Worm (Caenorhabditis elegans) whole organism, L4 larva: Measurements from ENCODE around the gene ZK6.8.

Experiments used
- F10B5.3 ChIP-seq: sonication (generic microtip); optimal IDR thresholded peaks from 2 replicates; lab custom pipeline; 2016; ENCODE audit warnings: mild to moderate bottlenecking, missing genetic modification characterization, missing compliant biosample characterization
- F44E2.7 ChIP-seq: fragments of 200-800 bp; sonication (Bioruptor generic); IDR thresholded peaks from 2 replicates; pipeline ENCODE4 v2.1.2; 2022; ENCODE audit warnings: missing genetic modification characterization, missing compliant biosample characterization
- F49E8.2 ChIP-seq: sonication (generic microtip); optimal IDR thresholded peaks from 2 replicates; lab custom pipeline; 2016; ENCODE audit warnings: missing compliant biosample characterization, mild to moderate bottlenecking, missing genetic modification characterization, borderline replicate concordance
- T26A8.4 ChIP-seq: fragments of 200-800 bp; sonication (Bioruptor generic); IDR thresholded peaks from 2 replicates; pipeline ENCODE4 v1.3.6; 2022; ENCODE audit warnings: missing genetic modification characterization, missing compliant biosample characterization
- Y48G9A.11 ChIP-seq: fragments of 200-800 bp; sonication (Bioruptor generic); IDR thresholded peaks from 2 replicates; pipeline ENCODE4 v1.3.6; 2022; ENCODE audit warnings: missing genetic modification reagents, missing genetic modification characterization, missing compliant biosample characterization
- Y5F2A.4 ChIP-seq: fragments of 200-800 bp; sonication (Bioruptor generic); optimal IDR thresholded peaks from 2 replicates; lab custom pipeline; 2018; ENCODE audit warnings: mild to moderate bottlenecking, missing genetic modification characterization, missing compliant biosample characterization
- ZK337.2 ChIP-seq: fragments of 200-800 bp; sonication (Bioruptor generic); IDR thresholded peaks from 2 replicates; pipeline ENCODE4 v1.3.6; 2022; ENCODE audit warnings: missing genetic modification reagents, missing genetic modification characterization, missing compliant biosample characterization
- aha-1 ChIP-seq: fragments of 150-350 bp; peaks from one replicate; lab custom pipeline; 2014; ENCODE audit warnings: missing biosample characterization, missing genetic modification characterization
- ceh-20 ChIP-seq: fragments of 200-800 bp; sonication (Bioruptor generic); IDR thresholded peaks from 2 replicates; pipeline ENCODE4 v1.3.6; 2022; ENCODE audit warnings: missing genetic modification reagents, missing genetic modification characterization, missing compliant biosample characterization
- ceh-62 ChIP-seq: sonication (generic microtip); optimal IDR thresholded peaks from 2 replicates; lab custom pipeline; 2017; ENCODE audit warnings: missing biosample characterization, missing genetic modification characterization
- ces-1 ChIP-seq: fragments of 150-350 bp; sonication (generic microtip); optimal IDR thresholded peaks from 4 replicates; lab custom pipeline; 2014; ENCODE audit warnings: missing biosample characterization, missing genetic modification reagents, missing genetic modification characterization
- cey-2 ChIP-seq: sonication (generic microtip); optimal IDR thresholded peaks from 3 replicates; lab custom pipeline; 2017; ENCODE audit warnings: missing genetic modification characterization, mild to moderate bottlenecking, missing compliant biosample characterization, antibody characterized with exemption, borderline replicate concordance; ENCODE audit not compliant: insufficient read depth
- ctbp-1 ChIP-seq: fragments of 200-800 bp; sonication (Bioruptor generic); IDR thresholded peaks from 2 replicates; pipeline ENCODE4 v1.3.6; 2022; ENCODE audit warnings: missing genetic modification reagents, missing genetic modification characterization, missing compliant biosample characterization
- daf-16 ChIP-seq, 3 experiments: sonication (generic microtip); optimal IDR thresholded peaks; 2 replicates each; lab custom pipeline; 2016 to 2017; ENCODE audit warnings: missing genetic modification characterization in 3 of 3, missing genetic modification reagents in 3 of 3, mild to moderate bottlenecking in 2 of 3, missing compliant biosample characterization in 2 of 3, missing biosample characterization in 1 of 3, moderate library complexity in 1 of 3
- dmd-6 ChIP-seq: fragments of 200-800 bp; sonication (Bioruptor generic); IDR thresholded peaks from 2 replicates; pipeline ENCODE4 v1.3.6; 2022; ENCODE audit warnings: missing genetic modification reagents, missing genetic modification characterization, missing compliant biosample characterization
- dmd-9 ChIP-seq: fragments of 200-800 bp; sonication (Bioruptor generic); IDR thresholded peaks from 2 replicates; pipeline ENCODE4 v1.3.6; 2022; ENCODE audit warnings: missing genetic modification reagents, missing genetic modification characterization, missing compliant biosample characterization
- fkh-10 ChIP-seq: fragments of 150-350 bp; optimal IDR thresholded peaks from 2 replicates; lab custom pipeline; 2014; ENCODE audit warnings: missing biosample characterization, missing genetic modification reagents, missing genetic modification characterization
- gei-8 ChIP-seq: fragments of 200-800 bp; sonication (Bioruptor generic); optimal IDR thresholded peaks from 2 replicates; lab custom pipeline; 2018; ENCODE audit warnings: mild to moderate bottlenecking, missing genetic modification characterization, missing compliant biosample characterization
- hlh-11 ChIP-seq: fragments of 200-800 bp; sonication (Bioruptor generic); optimal IDR thresholded peaks from 2 replicates; lab custom pipeline; 2018; ENCODE audit warnings: mild to moderate bottlenecking, missing genetic modification characterization, missing compliant biosample characterization
- lin-1 ChIP-seq: fragments of 200-800 bp; sonication (Bioruptor generic); IDR thresholded peaks from 2 replicates; pipeline ENCODE4 v1.3.6; 2022; ENCODE audit warnings: missing genetic modification reagents, missing genetic modification characterization, missing compliant biosample characterization
- lsy-2 ChIP-seq, 2 experiments: fragments of 150-350 bp in 1 of 2; sonication (generic microtip) in 1 of 2; optimal IDR thresholded peaks; 2 replicates each; lab custom pipeline; 2014 to 2017; ENCODE audit warnings: missing biosample characterization in 2 of 2, missing genetic modification characterization in 2 of 2
- madf-9 ChIP-seq: fragments of 200-800 bp; sonication (Bioruptor generic); conservative IDR thresholded peaks from 2 replicates; pipeline ENCODE4 v1.3.6; 2022; ENCODE audit warnings: missing genetic modification reagents, missing genetic modification characterization, missing compliant biosample characterization
- mdt-29 ChIP-seq: fragments of 200-800 bp; sonication (Bioruptor generic); IDR thresholded peaks from 2 replicates; pipeline ENCODE4 v1.3.6; 2022; ENCODE audit warnings: missing genetic modification reagents, missing genetic modification characterization, missing compliant biosample characterization
- mes-2 ChIP-seq: sonication (generic microtip); optimal IDR thresholded peaks from 2 replicates; lab custom pipeline; 2016; ENCODE audit warnings: missing genotype, mild to moderate bottlenecking, missing genetic modification characterization, missing compliant biosample characterization; ENCODE audit not compliant: poor library complexity, severe bottlenecking
- mxl-2 ChIP-seq: fragments of 200-800 bp; sonication (Bioruptor generic); conservative IDR thresholded peaks from 2 replicates; pipeline ENCODE4 v1.3.6; 2022; ENCODE audit warnings: missing genetic modification reagents, missing genetic modification characterization, missing compliant biosample characterization
- mxl-3 ChIP-seq: fragments of 200-800 bp; sonication (Bioruptor generic); optimal IDR thresholded peaks from 2 replicates; lab custom pipeline; 2018; ENCODE audit warnings: mild to moderate bottlenecking, missing genetic modification characterization, missing compliant biosample characterization
- nhr-102 ChIP-seq: sonication (generic microtip); optimal IDR thresholded peaks from 2 replicates; lab custom pipeline; 2016; ENCODE audit warnings: mild to moderate bottlenecking, missing genetic modification characterization, moderate library complexity, missing compliant biosample characterization
- nhr-237 ChIP-seq: sonication (generic microtip); optimal IDR thresholded peaks from 2 replicates; lab custom pipeline; 2017; ENCODE audit warnings: missing biosample characterization, missing genetic modification characterization
- nhr-25 ChIP-seq: sonication (generic microtip); optimal IDR thresholded peaks from 2 replicates; lab custom pipeline; 2017; ENCODE audit warnings: missing genetic modification characterization, mild to moderate bottlenecking, missing compliant biosample characterization, antibody characterized with exemption, moderate library complexity, borderline replicate concordance; ENCODE audit not compliant: insufficient read depth
- nhr-28 ChIP-seq: fragments of 150-350 bp; optimal IDR thresholded peaks from 2 replicates; lab custom pipeline; 2014; ENCODE audit warnings: missing biosample characterization, missing genetic modification characterization
- nhr-41 ChIP-seq: fragments of 200-800 bp; sonication (Bioruptor generic); IDR thresholded peaks from 2 replicates; pipeline ENCODE4 v1.3.6; 2022; ENCODE audit warnings: missing genetic modification reagents, missing genetic modification characterization, missing compliant biosample characterization
- nhr-48 ChIP-seq: sonication (generic microtip); optimal IDR thresholded peaks from 2 replicates; lab custom pipeline; 2016; ENCODE audit warnings: mild to moderate bottlenecking, missing genetic modification characterization, missing compliant biosample characterization
- nhr-76 ChIP-seq: fragments of 150-350 bp; optimal IDR thresholded peaks from 2 replicates; lab custom pipeline; 2014; ENCODE audit warnings: missing biosample characterization, missing genetic modification characterization
- nhr-77 ChIP-seq: fragments of 150-350 bp; optimal IDR thresholded peaks from 2 replicates; lab custom pipeline; 2014; ENCODE audit warnings: missing biosample characterization, missing genetic modification characterization
- php-3 ChIP-seq: fragments of 200-800 bp; sonication (Bioruptor generic); IDR thresholded peaks from 2 replicates; pipeline ENCODE4 v1.3.6; 2022; ENCODE audit warnings: missing genetic modification reagents, missing genetic modification characterization, missing compliant biosample characterization
- pqm-1 ChIP-seq: sonication (generic microtip); optimal IDR thresholded peaks from 2 replicates; lab custom pipeline; 2017; ENCODE audit warnings: missing biosample characterization, missing genetic modification characterization
- set-16 ChIP-seq: fragments of 200-800 bp; sonication (Bioruptor generic); IDR thresholded peaks from 2 replicates; pipeline ENCODE4 v1.3.6; 2022; ENCODE audit warnings: missing genetic modification reagents, missing genetic modification characterization, missing compliant biosample characterization
- snpc-1.2 ChIP-seq: fragments of 200-800 bp; sonication (Bioruptor generic); IDR thresholded peaks from 2 replicates; pipeline ENCODE4 v1.3.6; 2022; ENCODE audit warnings: missing genetic modification reagents, missing genetic modification characterization, missing compliant biosample characterization
- ztf-11 ChIP-seq: fragments of 150-350 bp; optimal IDR thresholded peaks from 2 replicates; lab custom pipeline; 2014; ENCODE audit warnings: missing biosample characterization, missing genetic modification characterization

ZK6.8 gene

DNA sequence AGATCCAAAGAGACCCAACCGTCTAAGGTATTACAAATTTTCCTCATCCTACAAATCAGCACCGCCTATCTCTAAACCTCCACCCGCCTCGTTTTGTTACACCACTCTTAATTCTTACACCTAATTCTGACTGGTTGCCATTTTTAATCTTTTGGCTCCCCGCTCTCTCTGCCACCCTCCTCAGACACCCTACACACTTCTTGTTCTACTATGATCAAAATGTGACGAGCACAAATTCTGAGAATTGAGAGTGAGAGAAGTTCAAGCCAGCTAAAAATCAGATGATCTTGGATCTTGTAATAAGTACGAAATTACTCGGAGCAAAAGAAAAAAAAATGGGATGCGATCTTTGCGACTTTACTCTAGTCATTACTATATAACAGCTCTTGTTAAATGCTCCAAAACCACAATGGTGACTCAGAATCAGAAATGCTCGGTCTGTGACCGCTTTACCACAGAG is 22.5 kb downstream of the ZK6.8 start, which contains the start of gene nhr-252 (continued):
- no peak for TF ChIP-seq lsy-2 (tag; optimal IDR thresholded peaks at IDR 0.05; lab: Kevin White, UChicago)

- peak; percentile 95 for TF ChIP-seq aha-1
- TF ChIP-seq ztf-11 (tag; lab: Kevin White, UChicago): no peak
These were observed 31.1 kb downstream of the ZK6.8 start for ce11 chrV:412820-413219.

DNA sequence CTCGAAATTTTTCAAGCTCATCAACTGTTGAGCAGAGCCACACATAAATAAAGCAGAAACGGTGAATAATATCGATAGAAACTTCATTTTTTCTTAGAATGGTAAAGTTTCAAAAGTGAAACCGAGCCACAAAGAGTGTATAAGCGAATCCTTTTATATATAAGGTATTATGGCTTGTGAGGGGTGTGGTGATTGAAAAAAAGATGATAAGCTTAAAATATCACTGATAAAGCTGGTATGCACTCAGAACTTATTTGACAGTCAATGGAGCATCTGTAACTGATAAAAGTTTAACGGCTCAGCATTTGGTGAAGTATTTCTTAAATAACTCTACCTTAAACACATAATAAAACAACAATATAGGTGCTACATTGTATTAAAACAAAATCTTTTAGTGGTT is 32.9 kb downstream of the ZK6.8 start, which contains the start of gene dod-19:
Gene dod-19 (minus strand): TSS at position 130 of the 400 bp plus-strand sequence.
- TF ChIP-seq fkh-10 (GFP tag; lab: Kevin White, UChicago) (no peak), ctbp-1 (GFP tag; lab: Robert Waterston, UW) (no peak), ceh-20 (GFP tag; lab: Robert Waterston, UW) (no peak), ceh-62 (no peak), ZK337.2 (GFP tag; lab: Robert Waterston, UW) (no peak), pqm-1 (peak; percentile 79), set-16 (no peak), F49E8.2 (tag; lab: Kevin White, UChicago) (no peak), mes-2 (tag; lab: Kevin White, UChicago) (no peak), dmd-6 (peak; percentile 57), nhr-25 (tag; lab: Kevin White, UChicago) (no peak), T26A8.4 (GFP tag; lab: Robert Waterston, UW) (no peak), php-3 (no peak), ztf-11 (tag; lab: Kevin White, UChicago) (no peak), cey-2 (tag; lab: Kevin White, UChicago) (no peak), F44E2.7 (GFP tag; lab: Robert Waterston, UW) (no peak), snpc-1.2 (GFP tag; lab: Robert Waterston, UW) (no peak), mdt-29 (GFP tag; lab: Robert Waterston, UW) (no peak)

ce11 chrV:415072-415471 is 33.4 kb downstream of the ZK6.8 start:
- TF ChIP-seq Y48G9A.11 (GFP tag; lab: Robert Waterston, UW) (no peak), dmd-6 (peak; percentile 55; the same call in 1 of the 2 replicates), mxl-3 (GFP tag; lab: Kevin White, UChicago) (no peak), aha-1 (no peak), nhr-77 (tag; lab: Kevin White, UChicago) (peak; percentile 54), pqm-1 (peak; percentile 80), daf-16 (GFP tag; optimal IDR thresholded peaks at IDR 0.05; lab: Kevin White, UChicago) (no peak), daf-16 (tag; optimal IDR thresholded peaks at IDR 0.05; lab: Kevin White, UChicago) (peak; percentile 47), php-3 (peak; percentile 61), nhr-28 (tag; lab: Kevin White, UChicago) (peak; percentile 60)

- TF ChIP-seq Y48G9A.11 (GFP tag; lab: Robert Waterston, UW) (no peak), Y5F2A.4 (no peak), ces-1 (GFP tag; lab: Kevin White, UChicago) (no peak), nhr-76 (tag; lab: Kevin White, UChicago) (no peak), ZK337.2 (GFP tag; lab: Robert Waterston, UW) (no peak), gei-8 (no peak), ctbp-1 (GFP tag; lab: Robert Waterston, UW) (no peak), mxl-2 (GFP tag; lab: Robert Waterston, UW) (0 out of 2 replicates have a peak, but pooled peaks have one; percentile 51), nhr-41 (GFP tag; lab: Robert Waterston, UW) (no peak), lin-1 (no peak), madf-9 (GFP tag; lab: Robert Waterston, UW) (no peak), F10B5.3 (no peak), pqm-1 (peak; percentile 17), dmd-6 (peak; percentile 90), hlh-11 (tag; lab: Kevin White, UChicago) (peak; percentile 46), dmd-9 (GFP tag; lab: Robert Waterston, UW) (no peak), nhr-102 (no peak), nhr-237 (tag; lab: Kevin White, UChicago) (no peak), nhr-48 (tag; lab: Kevin White, UChicago) (peak; percentile 38), daf-16 (GFP tag; optimal IDR thresholded peaks at IDR 0.05; lab: Kevin White, UChicago) (no peak), daf-16 (tag; optimal IDR thresholded peaks at IDR 0.05; lab: Kevin White, UChicago) (peak; percentile 10)
These were observed 36.1 kb downstream of the ZK6.8 start, which contains the start of gene irg-8 for ce11 chrV:417656-418353. Gene irg-8, minus strand, starts transcription at chrV:417706.
